Fruit fly (Drosophila melanogaster): ENCODE measurements around the gene Tdrd3.

Tdrd3 gene

dm6 chr3L:14759097-14759795, 27.3 kb upstream of the Tdrd3 start (continued):
- TF ChIP-seq en (GFP tag; optimal IDR thresholded peaks at IDR 0.05) (peak; percentile 98), ranshi (GFP tag; IDR thresholded peaks at IDR 0.05) (peak; percentile 99), CG30431 (GFP tag; optimal IDR thresholded peaks at IDR 0.05) (peak; percentile 100), tgo (GFP tag; IDR thresholded peaks at IDR 0.05) (peak; percentile 100), CG34422 (GFP tag; IDR thresholded peaks at IDR 0.05) (peak; percentile 99), usp (GFP tag; optimal IDR thresholded peaks at IDR 0.05) (no peak), Fer2 (tag; optimal IDR thresholded peaks at IDR 0.05) (peak; percentile 100), az2 (GFP tag; optimal IDR thresholded peaks at IDR 0.05) (peak; percentile 99), CG2116 (GFP tag; optimal IDR thresholded peaks at IDR 0.05) (peak; percentile 94), dysf (GFP tag; IDR thresholded peaks at IDR 0.05) (peak; percentile 100), CG12219 (GFP tag; optimal IDR thresholded peaks at IDR 0.05) (peak; percentile 99), nau (GFP tag; optimal IDR thresholded peaks at IDR 0.05) (peak; percentile 100), run (tag; optimal IDR thresholded peaks at IDR 0.05) (peak; percentile 100), CG16813 (GFP tag; IDR thresholded peaks at IDR 0.05; ENCODE audit: partially characterized antibody) (peak; percentile 52; the same call in 1 of the 3 replicates), CG11085 (GFP tag; IDR thresholded peaks at IDR 0.05) (peak; percentile 99), zfh2 (GFP tag; optimal IDR thresholded peaks at IDR 0.05) (peak; percentile 99), Neu2 (GFP tag; optimal IDR thresholded peaks at IDR 0.05; ENCODE audit: borderline replicate concordance) (peak; percentile 96), CG10366 (GFP tag; IDR thresholded peaks at IDR 0.05) (peak; percentile 99), Med (GFP tag) (peak; percentile 100), HmgD (GFP tag; optimal IDR thresholded peaks at IDR 0.05) (peak; percentile 97), Hey (tag; optimal IDR thresholded peaks at IDR 0.05) (peak; percentile 98), HHEX (GFP tag; optimal IDR thresholded peaks at IDR 0.05) (peak; percentile 100), gsb-n (tag; optimal IDR thresholded peaks at IDR 0.05) (peak; percentile 100), slou (GFP tag; optimal IDR thresholded peaks at IDR 0.05) (peak; percentile 100), CG10209 (GFP tag; optimal IDR thresholded peaks at IDR 0.05) (peak; percentile 100), dati (GFP tag; IDR thresholded peaks at IDR 0.05) (peak; percentile 98), CG16863 (GFP tag; optimal IDR thresholded peaks at IDR 0.05) (peak; percentile 99), C15 (GFP tag; IDR thresholded peaks at IDR 0.05) (peak; percentile 99), ham (GFP tag; IDR thresholded peaks at IDR 0.05) (peak; percentile 99), CG14014 (GFP tag; IDR thresholded peaks at IDR 0.05) (peak; percentile 100), Nf-YB (GFP tag; optimal IDR thresholded peaks at IDR 0.05) (peak; percentile 93), lola (GFP tag; optimal IDR thresholded peaks at IDR 0.05) (peak in 1 of 3 experiments; percentile 100), CG10321 (GFP tag; IDR thresholded peaks at IDR 0.05) (peak; percentile 89), slp2 (GFP tag; optimal IDR thresholded peaks at IDR 0.05) (peak; percentile 99), HmgZ (tag; optimal IDR thresholded peaks at IDR 0.05) (peak; percentile 100), pita (GFP tag; optimal IDR thresholded peaks at IDR 0.05) (no peak), CG9437 (GFP tag; optimal IDR thresholded peaks at IDR 0.05) (peak; percentile 97), CG14710 (tag; optimal IDR thresholded peaks at IDR 0.05) (peak; percentile 99), Scr (GFP tag; IDR thresholded peaks at IDR 0.05; ENCODE audit: partially characterized antibody) (peak; percentile 42; the same call in 1 of the 2 replicates), CG17829 (tag; optimal IDR thresholded peaks at IDR 0.05) (peak; percentile 100), CG13894 (tag; optimal IDR thresholded peaks at IDR 0.05) (peak; percentile 99), knrl (GFP tag; IDR thresholded peaks at IDR 0.05; ENCODE audit: partially characterized antibody) (peak; percentile 64)
